Worm (Caenorhabditis elegans) whole organism, L4 larva: ENCODE results near the gene hst-2.

Source experiments
- ceh-44 ChIP-seq: fragments of 200-800 bp; sonication (Bioruptor generic); IDR thresholded peaks from 2 replicates; pipeline ENCODE4 v1.3.6; 2022; ENCODE audit warnings: missing genetic modification reagents, missing genetic modification characterization, missing compliant biosample characterization
- nhr-10 ChIP-seq: fragments of 150-350 bp; optimal IDR thresholded peaks from 2 replicates; lab custom pipeline; 2014; ENCODE audit warnings: missing biosample characterization, missing genetic modification characterization
- unc-130 ChIP-seq: sonication (generic microtip); optimal IDR thresholded peaks from 2 replicates; lab custom pipeline; 2016; ENCODE audit warnings: missing genetic modification reagents, missing genetic modification characterization, missing compliant biosample characterization

DNA sequence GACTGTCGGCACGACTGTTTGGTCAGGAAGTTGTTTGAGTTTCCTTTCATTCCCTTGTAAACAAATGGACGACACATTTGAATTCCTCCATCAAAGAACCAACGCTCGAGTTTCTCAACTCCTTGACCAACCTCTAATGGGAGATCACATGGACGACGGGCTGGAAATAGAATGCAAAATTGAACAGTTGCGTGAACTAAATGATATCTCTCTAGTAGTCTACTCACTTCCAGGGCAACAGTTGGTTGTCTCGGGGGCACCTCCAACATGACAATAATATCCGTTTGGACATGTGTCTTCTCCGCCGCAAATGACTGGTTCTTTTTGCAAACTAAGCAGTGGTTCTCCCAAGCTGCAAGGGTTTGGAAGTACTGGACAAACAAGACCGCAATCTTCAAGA, 13.3 kb downstream of the hst-2 start:
- no peak for TF ChIP-seq unc-130
- no peak for TF ChIP-seq ceh-44
- TF ChIP-seq nhr-10 (tag; lab: Kevin White, UChicago) = no peak
